Fruit fly (Drosophila melanogaster) whole organism, adult: ENCODE data around the gene eIF5.

ENCODE experiments used
- CG11617 ChIP-seq: fragments of 200-800 bp; sonication (Bioruptor generic); optimal IDR thresholded peaks from 2 replicates; lab custom pipeline; 2017; ENCODE audit warnings: mild to moderate bottlenecking, missing biosample characterization, missing genetic modification reagents, missing genetic modification characterization
- CG14711 ChIP-seq: fragments of 200-800 bp; sonication (Bioruptor generic); optimal IDR thresholded peaks from 2 replicates; lab custom pipeline; 2018; ENCODE audit warnings: missing biosample characterization, mild to moderate bottlenecking, missing genetic modification characterization, moderate library complexity
- CG1620 ChIP-seq: fragments of 200-800 bp; sonication (Bioruptor generic); optimal IDR thresholded peaks from 2 replicates; lab custom pipeline; 2016; ENCODE audit warnings: missing biosample characterization, missing genetic modification characterization
- CG5204 ChIP-seq: fragments of 200-800 bp; sonication (Bioruptor generic); optimal IDR thresholded peaks from 2 replicates; lab custom pipeline; 2016; ENCODE audit warnings: missing biosample characterization, missing genetic modification characterization
- CG7045 ChIP-seq: fragments of 200-800 bp; sonication (Bioruptor generic); optimal IDR thresholded peaks from 2 replicates; lab custom pipeline; 2017; ENCODE audit warnings: missing biosample characterization, mild to moderate bottlenecking, missing genetic modification characterization
- CG7101 ChIP-seq: fragments of 200-800 bp; sonication (Bioruptor generic); optimal IDR thresholded peaks from 2 replicates; lab custom pipeline; 2018; ENCODE audit warnings: missing biosample characterization, mild to moderate bottlenecking, missing genetic modification characterization, moderate library complexity
- Crg-1 ChIP-seq: fragments of 200-800 bp; sonication (Bioruptor generic); optimal IDR thresholded peaks from 2 replicates; lab custom pipeline; 2016; ENCODE audit warnings: missing biosample characterization, missing genetic modification characterization
- Mnt ChIP-seq: fragments of 200-800 bp; sonication (Bioruptor generic); optimal IDR thresholded peaks from 2 replicates; lab custom pipeline; 2016; ENCODE audit warnings: missing biosample characterization, mild to moderate bottlenecking, missing genetic modification characterization
- bab1 ChIP-seq: fragments of 200-800 bp; sonication (Bioruptor generic); optimal IDR thresholded peaks from 3 replicates; lab custom pipeline; 2019; ENCODE audit warnings: missing biosample characterization, mild to moderate bottlenecking, missing genetic modification characterization, moderate library complexity
- cic ChIP-seq: fragments of 200-800 bp; sonication (Bioruptor generic); optimal IDR thresholded peaks from 2 replicates; lab custom pipeline; 2017; ENCODE audit warnings: missing biosample characterization, mild to moderate bottlenecking, missing genetic modification characterization, moderate library complexity
- cnc ChIP-seq, 2 experiments: fragments of >200 bp; optimal IDR thresholded peaks; 2 replicates each; lab custom pipeline; 2017
- pad ChIP-seq: fragments of 200-800 bp; sonication (Bioruptor generic); optimal IDR thresholded peaks from 3 replicates; lab custom pipeline; 2017; ENCODE audit warnings: missing biosample characterization, missing genetic modification characterization, mild to moderate bottlenecking, moderate library complexity, missing genetic modification reagents
- toe ChIP-seq: fragments of 200-800 bp; sonication (Bioruptor generic); optimal IDR thresholded peaks from 2 replicates; lab custom pipeline; 2016; ENCODE audit warnings: missing biosample characterization, missing genetic modification characterization

- no peak for TF ChIP-seq CG5204 (GFP tag; lab: Kevin White, UChicago)
- TF ChIP-seq toe (GFP tag; lab: Kevin White, UChicago) = no peak
- no peak for TF ChIP-seq Mnt (GFP tag; lab: Kevin White, UChicago)
- no peak for TF ChIP-seq cic (GFP tag; lab: Kevin White, UChicago)
- TF ChIP-seq CG7101 (tag; lab: Kevin White, UChicago) = no peak
- no peak for TF ChIP-seq pad (GFP tag; lab: Kevin White, UChicago)
- no peak for TF ChIP-seq CG11617 (GFP tag; lab: Kevin White, UChicago)
- TF ChIP-seq cnc (optimal IDR thresholded peaks at IDR 0.05; lab: Kevin White, UChicago) = no peak
- no peak for TF ChIP-seq CG1620 (GFP tag; lab: Kevin White, UChicago)
- no peak for TF ChIP-seq bab1 (GFP tag; lab: Kevin White, UChicago)
- no peak for TF ChIP-seq Crg-1
- TF ChIP-seq CG7045 = no peak
- TF ChIP-seq CG14711 (tag; lab: Kevin White, UChicago) = no peak
These were observed 50.2 kb downstream of the eIF5 start for dm6 chrX:15941527-15941926.
